Fruit fly (Drosophila melanogaster) whole organism: ENCODE data around the gene CG16710.

Experiments
- EcR ChIP-seq, 2 experiments: fragments of >200 bp; optimal IDR thresholded peaks; 2 replicates each; lab custom pipeline; 2017; ENCODE audit warnings: missing biosample characterization in 2 of 2, missing genetic modification characterization in 2 of 2, missing genetic modification reagents in 2 of 2
- pan ChIP-seq: fragments of >200 bp; optimal IDR thresholded peaks from 2 replicates; lab custom pipeline; 2017
- psq ChIP-seq: fragments of >200 bp; optimal IDR thresholded peaks from 2 replicates; lab custom pipeline; 2017
- usp ChIP-seq: fragments of >200 bp; optimal IDR thresholded peaks from 2 replicates; lab custom pipeline; 2017; ENCODE audit warnings: missing biosample characterization, missing genetic modification characterization, mixed read lengths

DNA sequence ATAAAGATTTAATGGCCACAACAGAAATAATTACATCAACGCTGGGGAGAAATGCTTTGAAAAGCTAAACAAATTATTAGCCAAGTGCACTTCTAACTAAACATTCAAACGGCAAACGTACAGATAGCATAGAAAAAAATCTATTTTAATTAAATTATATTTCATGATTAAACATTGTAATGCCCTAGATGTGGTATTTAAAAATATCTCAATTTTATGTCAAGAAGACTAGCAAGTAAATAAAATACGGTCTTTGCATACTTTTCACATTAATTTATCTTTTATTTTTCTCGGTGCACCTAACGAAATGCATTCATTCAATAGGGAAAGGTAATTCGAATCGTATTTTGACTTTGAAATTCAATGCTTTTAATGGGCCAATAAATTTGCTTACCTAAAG lies 22.7 kb upstream of the CG16710 start:
- TF ChIP-seq pan (lab: Kevin White, UChicago) (no peak), usp (GFP tag; lab: Kevin White, UChicago) (no peak), psq (no peak), EcR (GFP tag; optimal IDR thresholded peaks at IDR 0.05; lab: Kevin White, UChicago) (no peak)
